Worm (Caenorhabditis elegans) whole organism, young adult: ENCODE data around the gene srg-3.

Source experiments
- B0019.2 ChIP-seq: fragments of 200-800 bp; sonication (Bioruptor generic); conservative IDR thresholded peaks from 2 replicates; pipeline ENCODE4 v1.3.6; 2022; ENCODE audit warnings: missing genetic modification reagents, missing genetic modification characterization, missing compliant biosample characterization
- B0035.1 ChIP-seq: sonication (generic microtip); optimal IDR thresholded peaks from 2 replicates; lab custom pipeline; 2016; ENCODE audit warnings: missing genetic modification characterization, mild to moderate bottlenecking, missing compliant biosample characterization, missing genotype, missing genetic modification reagents
- B0261.1 ChIP-seq: sonication (generic microtip); optimal IDR thresholded peaks from 2 replicates; lab custom pipeline; 2016; ENCODE audit warnings: mild to moderate bottlenecking, missing genetic modification characterization, moderate library complexity, missing compliant biosample characterization
- C06A6.2 ChIP-seq: fragments of 200-800 bp; sonication (Bioruptor generic); conservative IDR thresholded peaks from 2 replicates; pipeline ENCODE4 v1.3.6; 2022; ENCODE audit warnings: missing genetic modification characterization, missing compliant biosample characterization
- C17E4.6 ChIP-seq: fragments of 200-800 bp; sonication (Bioruptor generic); IDR thresholded peaks from 2 replicates; pipeline ENCODE4 v1.3.6; 2022; ENCODE audit warnings: missing genetic modification reagents, missing genetic modification characterization, missing compliant biosample characterization
- F22D6.2 ChIP-seq: sonication (generic microtip); optimal IDR thresholded peaks from 2 replicates; lab custom pipeline; 2016; ENCODE audit warnings: mild to moderate bottlenecking, missing genetic modification characterization, missing compliant biosample characterization
- F49E8.2 ChIP-seq: sonication (generic microtip); optimal IDR thresholded peaks from 3 replicates; lab custom pipeline; 2017; ENCODE audit warnings: missing genetic modification characterization, mild to moderate bottlenecking, missing compliant biosample characterization, antibody characterized with exemption, moderate library complexity; ENCODE audit not compliant: insufficient read depth
- F57C9.4 ChIP-seq: sonication (generic microtip); optimal IDR thresholded peaks from 2 replicates; lab custom pipeline; 2017; ENCODE audit warnings: mild to moderate bottlenecking, missing genetic modification characterization, missing compliant biosample characterization
- K12H6.12 ChIP-seq: fragments of 200-800 bp; sonication (Bioruptor generic); optimal IDR thresholded peaks from 2 replicates; lab custom pipeline; 2018; ENCODE audit warnings: mild to moderate bottlenecking, missing genetic modification characterization, missing compliant biosample characterization
- T07F8.4 ChIP-seq: sonication (generic microtip); optimal IDR thresholded peaks from 2 replicates; lab custom pipeline; 2016; ENCODE audit warnings: mild to moderate bottlenecking, missing genetic modification characterization, moderate library complexity, missing compliant biosample characterization
- Y53G8AR.9 ChIP-seq: fragments of 200-800 bp; sonication (Bioruptor generic); conservative IDR thresholded peaks from 2 replicates; pipeline ENCODE4 v1.3.6; 2022; ENCODE audit warnings: missing genetic modification reagents, missing genetic modification characterization, missing compliant biosample characterization
- Y79H2A.3 ChIP-seq: fragments of 200-800 bp; sonication (Bioruptor generic); conservative IDR thresholded peaks from 2 replicates; pipeline ENCODE4 v1.3.6; 2022; ENCODE audit warnings: missing genetic modification reagents, missing genetic modification characterization, missing compliant biosample characterization
- Y95B8A.8 ChIP-seq: fragments of 200-800 bp; sonication (Bioruptor generic); IDR thresholded peaks from 2 replicates; pipeline ENCODE4 v1.3.6; 2022; ENCODE audit warnings: missing genetic modification reagents, missing genetic modification characterization, missing compliant biosample characterization
- aptf-2 ChIP-seq: fragments of 200-800 bp; sonication (Bioruptor generic); conservative IDR thresholded peaks from 2 replicates; pipeline ENCODE4 v1.3.6; 2022; ENCODE audit warnings: missing genetic modification reagents, missing genetic modification characterization, missing compliant biosample characterization
- attf-6 ChIP-seq: fragments of 200-800 bp; sonication (Bioruptor generic); IDR thresholded peaks from 2 replicates; pipeline ENCODE4 v1.3.6; 2022; ENCODE audit warnings: missing genetic modification reagents, missing genetic modification characterization, missing compliant biosample characterization
- ceh-27 ChIP-seq: fragments of 200-800 bp; sonication (Bioruptor generic); optimal IDR thresholded peaks from 2 replicates; lab custom pipeline; 2018; ENCODE audit warnings: mild to moderate bottlenecking, missing genetic modification characterization, moderate library complexity, missing compliant biosample characterization
- ceh-58 ChIP-seq: fragments of 200-800 bp; sonication (Bioruptor generic); IDR thresholded peaks from 2 replicates; pipeline ENCODE4 v1.3.6; 2022; ENCODE audit warnings: missing genetic modification characterization, missing compliant biosample characterization
- ceh-79 ChIP-seq: sonication (generic microtip); optimal IDR thresholded peaks from 2 replicates; lab custom pipeline; 2017; ENCODE audit warnings: mild to moderate bottlenecking, missing genetic modification characterization, missing compliant biosample characterization
- ceh-91 ChIP-seq: fragments of 200-800 bp; sonication (Bioruptor generic); IDR thresholded peaks from 2 replicates; pipeline ENCODE4 v1.3.6; 2022; ENCODE audit warnings: missing genetic modification reagents, missing genetic modification characterization, missing compliant biosample characterization
- dox-1 ChIP-seq: fragments of 200-800 bp; sonication (Bioruptor generic); IDR thresholded peaks from 2 replicates; pipeline ENCODE4 v1.3.6; 2022; ENCODE audit warnings: missing genetic modification reagents, missing genetic modification characterization, missing compliant biosample characterization
- dpl-1 ChIP-seq: fragments of 150-350 bp; optimal IDR thresholded peaks from 2 replicates; lab custom pipeline; 2014; ENCODE audit warnings: missing biosample characterization, missing genetic modification reagents, missing genetic modification characterization
- ets-4 ChIP-seq: fragments of 200-800 bp; sonication (Bioruptor generic); optimal IDR thresholded peaks from 2 replicates; lab custom pipeline; 2018; ENCODE audit warnings: mild to moderate bottlenecking, missing genetic modification characterization, missing compliant biosample characterization
- fkh-3 ChIP-seq: sonication (generic microtip); optimal IDR thresholded peaks from 2 replicates; lab custom pipeline; 2016; ENCODE audit warnings: mild to moderate bottlenecking, missing genetic modification characterization, missing compliant biosample characterization
- hlh-26 ChIP-seq: fragments of 200-800 bp; sonication (Bioruptor generic); conservative IDR thresholded peaks from 2 replicates; pipeline ENCODE4 v1.3.6; 2022; ENCODE audit warnings: missing genetic modification reagents, missing genetic modification characterization, missing compliant biosample characterization
- hsf-1 ChIP-seq: fragments of 200-800 bp; sonication (Bioruptor generic); IDR thresholded peaks from 2 replicates; pipeline ENCODE4 v1.3.6; 2022; ENCODE audit warnings: missing genetic modification reagents, missing genetic modification characterization, missing compliant biosample characterization
- lin-40 ChIP-seq: sonication (generic microtip); optimal IDR thresholded peaks from 2 replicates; lab custom pipeline; 2016; ENCODE audit warnings: missing genetic modification characterization, mild to moderate bottlenecking, missing compliant biosample characterization, missing genotype, missing genetic modification reagents
- madf-10 ChIP-seq: sonication (generic microtip); optimal IDR thresholded peaks from 2 replicates; lab custom pipeline; 2016; ENCODE audit warnings: mild to moderate bottlenecking, missing genetic modification characterization, missing compliant biosample characterization
- madf-8 ChIP-seq: fragments of 200-800 bp; sonication (Bioruptor generic); conservative IDR thresholded peaks from 2 replicates; pipeline ENCODE4 v1.3.6; 2022; ENCODE audit warnings: missing genetic modification reagents, missing genetic modification characterization, missing compliant biosample characterization
- mcd-1 ChIP-seq: fragments of 200-800 bp; sonication (Bioruptor generic); IDR thresholded peaks from 2 replicates; pipeline ENCODE4 v1.3.6; 2022; ENCODE audit warnings: missing genetic modification reagents, missing genetic modification characterization, missing compliant biosample characterization
- mes-4 ChIP-seq: sonication (generic microtip); optimal IDR thresholded peaks from 2 replicates; lab custom pipeline; 2016; ENCODE audit warnings: missing genotype, missing genetic modification characterization, missing compliant biosample characterization
- mxl-1 ChIP-seq: sonication (generic microtip); optimal IDR thresholded peaks from 2 replicates; lab custom pipeline; 2016; ENCODE audit warnings: missing genetic modification characterization, missing compliant biosample characterization
- nfya-2 ChIP-seq: fragments of 200-800 bp; sonication (Bioruptor generic); IDR thresholded peaks from 2 replicates; pipeline ENCODE4 v1.3.6; 2022; ENCODE audit warnings: missing genetic modification reagents, missing genetic modification characterization, missing compliant biosample characterization
- pbrm-1 ChIP-seq: fragments of 200-800 bp; sonication (Bioruptor generic); IDR thresholded peaks from 2 replicates; pipeline ENCODE4 v1.3.6; 2022; ENCODE audit warnings: missing genetic modification reagents, missing genetic modification characterization, missing compliant biosample characterization
- pha-4 ChIP-seq: fragments of 150-350 bp; sonication (generic microtip); optimal IDR thresholded peaks from 2 replicates; lab custom pipeline; 2014; ENCODE audit warnings: missing biosample characterization, missing genetic modification reagents, missing genetic modification characterization
- snpc-3.4 ChIP-seq: sonication (generic microtip); optimal IDR thresholded peaks from 2 replicates; lab custom pipeline; 2017; ENCODE audit warnings: missing genetic modification characterization, mild to moderate bottlenecking, missing compliant biosample characterization, antibody characterized with exemption, moderate library complexity, missing genotype, missing genetic modification reagents
- snpc-4 ChIP-seq, 5 experiments: fragments of 150-350 bp in 1 of 5; sonication (generic microtip) in 4 of 5; optimal IDR thresholded peaks; 2 replicates each; lab custom pipeline; 2014 to 2018; ENCODE audit warnings: missing genetic modification characterization in 5 of 5, missing biosample characterization in 3 of 5, antibody characterized with exemption in 2 of 5, mild to moderate bottlenecking in 2 of 5, missing compliant biosample characterization in 2 of 5, missing genotype in 2 of 5, moderate library complexity in 2 of 5, missing genetic modification reagents in 1 of 5
- unc-130 ChIP-seq: sonication (generic microtip); optimal IDR thresholded peaks from 2 replicates; lab custom pipeline; 2016; ENCODE audit warnings: missing genetic modification reagents, missing genetic modification characterization, missing compliant biosample characterization
- xnd-1 ChIP-seq: sonication (generic microtip); optimal IDR thresholded peaks from 2 replicates; lab custom pipeline; 2016; ENCODE audit warnings: missing genotype, missing genetic modification reagents, missing genetic modification characterization, missing compliant biosample characterization
- zfh-2 ChIP-seq: fragments of 200-800 bp; sonication (Bioruptor generic); conservative IDR thresholded peaks from 2 replicates; pipeline ENCODE4 v1.3.6; 2022; ENCODE audit warnings: missing genetic modification reagents, missing genetic modification characterization, missing compliant biosample characterization
- ztf-3 ChIP-seq: fragments of 200-800 bp; sonication (Bioruptor generic); optimal IDR thresholded peaks from 2 replicates; lab custom pipeline; 2018; ENCODE audit warnings: mild to moderate bottlenecking, missing genetic modification characterization, missing compliant biosample characterization

Gene srg-3

DNA sequence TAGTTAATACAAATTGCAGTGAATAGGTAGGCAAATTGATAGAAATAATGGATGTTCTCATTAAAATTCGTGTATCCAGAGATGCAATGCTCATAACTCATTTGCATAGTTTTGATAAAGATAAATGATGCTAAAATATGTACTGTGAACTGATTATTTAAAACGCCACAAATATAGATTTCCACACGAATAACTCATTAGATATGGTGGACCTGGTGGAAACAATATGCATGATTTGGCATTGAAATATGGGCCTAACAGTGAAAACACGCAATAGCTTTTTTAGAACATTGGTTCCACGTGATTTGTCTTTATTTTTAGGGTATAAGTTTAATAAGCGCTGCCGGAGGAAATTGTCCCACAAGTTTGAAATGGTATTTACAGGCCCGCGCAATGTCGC, at the start of gene srg-3:
TSS of gene srg-3 (minus strand) at position 101 of the 400 bp plus-strand sequence.
- TF ChIP-seq T07F8.4 (tag; lab: Kevin White, UChicago) (no peak), mes-4 (tag; lab: Kevin White, UChicago) (no peak), hsf-1 (GFP tag; lab: Robert Waterston, UW) (no peak), attf-6 (GFP tag; lab: Robert Waterston, UW) (no peak), dox-1 (GFP tag; lab: Robert Waterston, UW) (no peak), unc-130 (GFP tag; lab: Kevin White, UChicago) (no peak), Y79H2A.3 (GFP tag; lab: Robert Waterston, UW) (no peak), mcd-1 (GFP tag; lab: Robert Waterston, UW) (no peak), madf-10 (tag; lab: Kevin White, UChicago) (no peak), zfh-2 (GFP tag; lab: Robert Waterston, UW) (no peak), nfya-2 (GFP tag; lab: Robert Waterston, UW) (no peak), F57C9.4 (tag; lab: Kevin White, UChicago) (no peak), F22D6.2 (no peak)

DNA sequence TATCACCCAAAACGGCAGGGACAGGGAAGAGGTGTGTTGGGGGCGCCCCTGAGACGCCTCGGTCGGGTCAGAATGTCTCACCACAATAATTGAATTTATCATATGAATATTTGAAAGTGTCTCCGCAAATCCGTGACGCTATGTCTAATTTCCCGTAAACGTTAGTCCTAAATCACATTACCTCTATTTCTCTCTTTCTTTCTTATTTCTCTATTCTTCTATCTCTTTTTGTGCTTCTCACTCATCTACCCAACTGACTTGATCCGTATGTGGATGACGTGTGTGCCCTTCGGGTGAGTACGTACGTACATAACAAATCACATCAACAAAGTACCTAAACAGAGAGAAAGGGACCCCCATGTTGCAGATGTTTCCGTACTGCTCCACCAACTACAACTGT, 47.2 kb upstream of the srg-3 start:
- no peak for TF ChIP-seq Y95B8A.8 (GFP tag; lab: Robert Waterston, UW)
- no peak for TF ChIP-seq snpc-3.4 (tag; lab: Kevin White, UChicago)
- TF ChIP-seq, all 124 proteins: peak for 0

DNA sequence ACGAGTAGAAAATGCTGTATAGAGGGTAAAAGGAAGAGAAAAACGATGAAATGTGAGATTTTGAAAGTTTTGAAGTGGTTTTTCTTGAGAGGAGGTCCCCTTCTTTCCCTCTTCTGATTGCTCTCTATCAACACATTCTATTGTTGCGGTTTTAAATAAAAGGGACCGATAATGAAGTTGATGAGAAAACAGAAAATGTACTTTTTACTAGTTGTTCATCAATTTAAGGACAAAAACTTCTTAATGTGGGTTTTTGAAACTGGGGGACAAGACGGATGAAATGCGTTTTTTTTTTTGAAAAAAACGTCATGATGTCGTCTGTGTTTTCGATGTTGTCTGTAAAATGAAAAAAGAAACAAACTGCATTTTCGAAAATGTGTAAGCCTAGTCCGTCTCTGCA, 46.6 kb upstream of the srg-3 start:
- TF ChIP-seq Y53G8AR.9 (no peak), ceh-27 (GFP tag; lab: Kevin White, UChicago) (peak; percentile 25), K12H6.12 (tag; lab: Kevin White, UChicago) (no peak), madf-8 (GFP tag; lab: Robert Waterston, UW) (no peak), B0261.1 (no peak)

DNA sequence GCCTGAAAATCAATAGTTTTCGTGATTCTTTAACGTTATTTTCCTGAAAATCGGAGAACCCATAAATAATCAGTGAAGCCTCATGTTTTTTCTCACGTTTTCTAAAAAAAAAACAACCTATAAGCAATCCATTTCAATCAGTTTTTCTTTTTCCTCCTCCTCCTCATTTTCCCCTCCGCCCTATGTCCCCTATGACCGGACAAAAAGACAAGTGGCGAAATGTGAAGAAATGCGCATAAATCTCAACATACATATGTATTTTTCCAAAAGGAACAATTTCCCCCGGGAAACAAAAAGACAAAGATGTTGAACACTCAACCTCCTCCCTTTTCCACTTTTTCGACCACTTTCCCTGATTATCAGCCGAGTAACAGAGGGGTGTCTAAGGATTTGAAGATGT, 45.3 kb upstream of the srg-3 start:
- TF ChIP-seq madf-10 (tag; lab: Kevin White, UChicago), result no peak
- no peak for TF ChIP-seq hlh-26 (GFP tag; lab: Robert Waterston, UW)
- TF ChIP-seq Y79H2A.3 (GFP tag; lab: Robert Waterston, UW), result no peak
- TF ChIP-seq B0261.1, result no peak
- TF ChIP-seq pha-4 (tag; lab: Kevin White, UChicago), result no peak
- TF ChIP-seq ztf-3 (GFP tag; lab: Kevin White, UChicago), result no peak
- TF ChIP-seq ceh-91, result no peak
- TF ChIP-seq mxl-1 (tag; lab: Kevin White, UChicago), result no peak
- TF ChIP-seq C06A6.2 (GFP tag; lab: Robert Waterston, UW), result no peak
- no peak for TF ChIP-seq F49E8.2
- no peak for TF ChIP-seq pbrm-1 (GFP tag; lab: Robert Waterston, UW)
- TF ChIP-seq fkh-3 (tag; lab: Kevin White, UChicago), result no peak
- no peak for TF ChIP-seq snpc-3.4 (tag; lab: Kevin White, UChicago)

DNA sequence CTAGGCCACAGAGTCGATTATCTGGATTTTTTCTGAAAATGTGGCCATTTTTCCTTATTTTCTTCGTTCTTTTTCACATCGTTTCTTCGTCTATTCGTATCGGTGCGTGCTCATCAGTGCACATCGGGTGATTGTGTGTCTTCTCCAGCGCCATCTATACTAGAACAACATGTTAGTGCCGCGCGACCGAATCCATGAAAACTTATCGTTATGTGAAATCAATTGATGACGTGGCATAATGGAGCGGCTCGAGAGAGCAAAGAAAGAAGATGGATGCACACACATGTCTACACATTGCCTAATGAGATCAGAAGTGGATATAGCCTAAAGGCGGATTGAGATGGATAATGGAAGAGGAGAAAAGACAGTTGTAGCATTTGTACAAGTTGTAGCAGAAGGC, 42.1 kb upstream of the srg-3 start:
- no peak for TF ChIP-seq xnd-1 (tag; lab: Kevin White, UChicago)
- no peak for TF ChIP-seq Y95B8A.8 (GFP tag; lab: Robert Waterston, UW)
- TF ChIP-seq, all 124 proteins: peak for 0

DNA sequence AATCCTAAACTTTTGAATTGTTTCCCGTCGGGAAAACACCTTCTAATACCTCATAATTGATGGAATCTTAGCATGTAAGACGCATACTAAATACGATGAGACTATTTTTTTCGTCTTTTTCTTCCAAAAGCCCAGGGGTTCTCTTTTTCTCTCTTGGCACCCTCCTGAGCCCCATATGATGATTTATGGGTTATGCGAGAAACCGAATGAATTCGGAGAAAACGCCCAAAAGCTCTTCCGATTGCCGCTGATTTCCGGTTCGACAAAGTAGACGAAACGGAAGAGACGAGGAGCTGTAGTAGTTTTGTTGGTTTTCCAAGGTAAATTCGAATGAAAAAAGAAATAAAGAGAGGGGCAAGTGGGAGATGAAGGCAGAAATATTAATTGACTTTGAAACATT, 41.3 kb upstream of the srg-3 start:
- TF ChIP-seq snpc-4 (GFP tag; optimal IDR thresholded peaks at IDR 0.05; lab: Kevin White, UChicago), result no peak
- TF ChIP-seq snpc-4 (tag; optimal IDR thresholded peaks at IDR 0.05; lab: Kevin White, UChicago), result no peak
- TF ChIP-seq B0035.1 (tag; lab: Kevin White, UChicago), result no peak
- TF ChIP-seq C17E4.6 (GFP tag; lab: Robert Waterston, UW), result no peak
- no peak for TF ChIP-seq hsf-1 (GFP tag; lab: Robert Waterston, UW)
- TF ChIP-seq lin-40 (tag; lab: Kevin White, UChicago), result no peak
- no peak for TF ChIP-seq aptf-2 (GFP tag; lab: Robert Waterston, UW)
- no peak for TF ChIP-seq dpl-1 (GFP tag; lab: Kevin White, UChicago)
- no peak for TF ChIP-seq ceh-79 (tag; lab: Kevin White, UChicago)
- no peak for TF ChIP-seq nfya-2 (GFP tag; lab: Robert Waterston, UW)
- no peak for TF ChIP-seq mxl-1 (tag; lab: Kevin White, UChicago)
- TF ChIP-seq dox-1 (GFP tag; lab: Robert Waterston, UW), result no peak
- TF ChIP-seq B0019.2 (GFP tag; lab: Robert Waterston, UW), result no peak
- TF ChIP-seq Y79H2A.3 (GFP tag; lab: Robert Waterston, UW), result no peak
- TF ChIP-seq ceh-58 (GFP tag; lab: Robert Waterston, UW), result no peak
- no peak for TF ChIP-seq ets-4 (GFP tag; lab: Kevin White, UChicago)
